Fruit fly (Drosophila melanogaster) whole organism, pupa: ENCODE measurements around the gene Dus3.

Experiments used
- CG12605 ChIP-seq: fragments of 200-800 bp; sonication (Bioruptor generic); IDR thresholded peaks from 2 replicates; pipeline ENCODE4 v1.3.6; 2022; ENCODE audit warnings: missing biosample characterization, missing genetic modification characterization
- CG32121 ChIP-seq: fragments of 200-800 bp; sonication (Bioruptor generic); IDR thresholded peaks from 2 replicates; pipeline ENCODE4 v1.3.6; 2022; ENCODE audit warnings: missing biosample characterization, missing genetic modification characterization
- D1 ChIP-seq: fragments of 200-800 bp; sonication (Bioruptor generic); optimal IDR thresholded peaks from 2 replicates; lab custom pipeline; 2018; ENCODE audit warnings: missing biosample characterization, mild to moderate bottlenecking, missing genetic modification characterization, moderate library complexity
- Pif1A ChIP-seq: fragments of 200-800 bp; sonication (Bioruptor generic); optimal IDR thresholded peaks from 3 replicates; lab custom pipeline; 2016; ENCODE audit warnings: missing biosample characterization, missing genetic modification characterization
- Pif1B ChIP-seq: fragments of 200-800 bp; sonication (Bioruptor generic); optimal IDR thresholded peaks from 3 replicates; lab custom pipeline; 2016; ENCODE audit warnings: missing biosample characterization, missing genetic modification characterization

DNA sequence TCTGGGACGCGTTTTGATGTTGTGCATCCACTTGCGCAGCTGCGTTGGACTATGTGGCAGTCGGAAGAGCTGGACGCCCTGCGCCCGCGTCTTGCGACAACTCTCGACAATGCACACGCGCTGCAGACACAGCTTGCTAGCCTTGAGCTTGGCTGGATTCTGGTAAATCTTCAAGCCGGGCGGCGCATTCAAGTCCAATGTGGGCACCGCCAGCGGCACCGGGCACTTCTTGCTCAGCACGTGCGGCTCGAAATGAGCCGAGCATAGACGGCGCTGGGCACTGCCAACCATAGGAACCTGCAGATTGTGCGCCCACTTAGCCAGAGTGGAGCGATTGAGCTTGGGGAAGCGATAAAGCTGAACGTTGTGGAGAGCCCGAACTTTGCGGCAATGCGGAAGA lies 8.1 kb upstream of the Dus3 start:
- TF ChIP-seq CG32121 (GFP tag; lab: Robert Waterston, UW) (no peak), Pif1B (GFP tag; lab: Kevin White, UChicago) (no peak), CG12605 (GFP tag; lab: Robert Waterston, UW) (no peak), D1 (no peak), Pif1A (GFP tag; lab: Kevin White, UChicago) (no peak)
